Worm (Caenorhabditis elegans): ENCODE measurements around the gene nop-1.
A peak's percentile ranks its signal among the peaks of the same experiment; 100 is the strongest.

The nop-1 gene

ce11 chrIII:5958172-5958886 lies at the start of gene nop-1, which contains the start of gene nono-1:
Gene nop-1 (plus strand): TSS chrIII:5958722.
Gene nono-1 (minus strand): TSS chrIII:5958246.
- TF ChIP-seq him-1 (tag; optimal IDR thresholded peaks at IDR 0.05) (no peak), W03F9.2 (tag; optimal IDR thresholded peaks at IDR 0.05) (peak; percentile 51), dao-5 (tag; optimal IDR thresholded peaks at IDR 0.05) (no peak)

ce11 chrIII:5914717-5915116 lies 43.8 kb upstream of the nop-1 start:
- no peak for TF ChIP-seq dao-5 (tag; optimal IDR thresholded peaks at IDR 0.05)
- no peak for TF ChIP-seq him-1 (tag; optimal IDR thresholded peaks at IDR 0.05)
- no peak for TF ChIP-seq W03F9.2 (tag; optimal IDR thresholded peaks at IDR 0.05)

DNA sequence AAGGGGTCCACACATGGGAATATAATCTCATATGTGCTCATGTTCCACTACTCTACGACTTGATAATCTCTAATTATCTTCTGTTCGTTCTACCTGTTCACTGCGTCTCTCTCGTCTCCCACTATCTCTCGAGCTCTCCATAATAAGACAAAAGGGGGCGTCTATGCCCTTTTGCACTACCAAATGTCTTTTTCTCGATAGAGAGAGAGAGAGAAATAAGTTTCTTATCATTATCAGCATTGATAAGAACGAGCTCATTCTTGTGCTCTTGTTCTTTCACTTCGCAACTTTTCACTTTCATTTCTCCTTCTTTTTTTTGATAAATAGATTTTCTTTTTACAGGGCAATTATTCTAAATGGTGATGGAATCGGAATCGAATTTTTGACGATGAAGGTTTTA lies 42.6 kb upstream of the nop-1 start:
- TF ChIP-seq him-1 (tag; optimal IDR thresholded peaks at IDR 0.05), result no peak
- TF ChIP-seq dao-5 (tag; optimal IDR thresholded peaks at IDR 0.05), result no peak
- no peak for TF ChIP-seq W03F9.2 (tag; optimal IDR thresholded peaks at IDR 0.05)

ce11 chrIII:5917365-5917958 lies 41.1 kb upstream of the nop-1 start:
- peak; percentile 9 for TF ChIP-seq W03F9.2 (tag; optimal IDR thresholded peaks at IDR 0.05)
- no peak for TF ChIP-seq him-1 (tag; optimal IDR thresholded peaks at IDR 0.05)

DNA sequence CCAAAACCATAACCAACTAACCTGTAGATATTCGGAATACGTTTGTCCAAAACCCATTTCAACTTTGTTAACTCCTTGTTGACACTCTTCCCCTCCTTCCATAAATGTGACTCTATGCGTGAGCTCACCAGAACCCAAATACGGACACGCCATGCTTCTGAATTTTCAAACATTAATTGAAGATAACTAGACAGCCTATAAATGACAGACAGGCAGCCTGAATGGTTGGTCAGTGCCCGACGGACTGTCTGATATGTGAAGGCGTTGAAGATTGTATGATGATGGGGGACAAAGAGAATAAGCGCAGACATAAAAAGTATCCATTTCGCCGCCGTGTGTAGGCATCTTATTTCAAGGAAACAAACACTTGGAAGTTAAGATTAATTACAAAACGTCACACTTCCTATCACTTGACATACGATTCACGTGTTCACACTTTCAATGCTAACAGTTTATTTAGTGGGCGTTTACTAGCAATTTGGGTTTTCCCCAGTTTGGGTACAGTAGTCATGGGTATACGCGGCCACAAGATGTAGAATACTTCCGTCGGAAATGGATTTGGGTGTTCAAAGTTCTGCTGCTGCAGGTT lies 38.6 kb upstream of the nop-1 start, which contains the start of the genes tdo-2 and C28H8.2:
TSS of gene tdo-2 (minus strand) at position 157 of the 589 bp plus-strand sequence.
TSS of gene C28H8.2 (plus strand) at position 524 of the 589 bp plus-strand sequence.
- TF ChIP-seq him-1 (tag; optimal IDR thresholded peaks at IDR 0.05) (no peak), dao-5 (tag; optimal IDR thresholded peaks at IDR 0.05) (no peak), W03F9.2 (tag; optimal IDR thresholded peaks at IDR 0.05) (no peak)

ce11 chrIII:5921067-5921678 lies 37.3 kb upstream of the nop-1 start:
- no peak for TF ChIP-seq W03F9.2 (tag; optimal IDR thresholded peaks at IDR 0.05)
- TF ChIP-seq him-1 (tag; optimal IDR thresholded peaks at IDR 0.05), result no peak
- no peak for TF ChIP-seq dao-5 (tag; optimal IDR thresholded peaks at IDR 0.05)

- TF ChIP-seq W03F9.2 (tag; optimal IDR thresholded peaks at IDR 0.05) (no peak), him-1 (tag; optimal IDR thresholded peaks at IDR 0.05) (no peak), dao-5 (tag; optimal IDR thresholded peaks at IDR 0.05) (no peak)
Measured at ce11 chrIII:5922236-5922635, 36.3 kb upstream of the nop-1 start.

ce11 chrIII:5925724-5926123 lies 32.8 kb upstream of the nop-1 start, which contains the start of the genes dnc-2 and bcl-7:
Gene dnc-2 (minus strand): TSS chrIII:5925756.
Gene bcl-7 (plus strand): TSS chrIII:5926086.
- peak; percentile 8 for TF ChIP-seq W03F9.2 (tag; optimal IDR thresholded peaks at IDR 0.05)
- TF ChIP-seq dao-5 (tag; optimal IDR thresholded peaks at IDR 0.05), result no peak

DNA sequence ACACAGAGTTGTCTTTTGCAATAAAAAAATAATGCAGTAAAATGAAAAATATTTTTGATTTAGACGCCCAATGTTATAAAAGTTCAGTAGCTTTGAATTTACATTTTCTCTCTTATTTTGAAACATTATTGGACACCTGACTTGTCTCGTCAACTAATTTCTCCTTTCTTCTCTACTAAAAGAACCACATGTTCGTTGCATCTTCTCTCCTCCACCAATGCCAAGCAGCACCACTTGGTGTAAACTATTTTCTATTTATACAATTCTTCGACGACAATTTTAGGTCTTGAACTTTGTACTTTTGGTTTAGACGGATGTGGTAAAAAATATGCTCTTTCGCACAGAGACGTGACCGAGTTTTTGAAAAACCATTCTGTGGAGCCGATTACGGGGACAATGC lies 27.9 kb upstream of the nop-1 start:
- TF ChIP-seq W03F9.2 (tag; optimal IDR thresholded peaks at IDR 0.05) (no peak), him-1 (tag; optimal IDR thresholded peaks at IDR 0.05) (no peak), dao-5 (tag; optimal IDR thresholded peaks at IDR 0.05) (no peak)

ce11 chrIII:5931433-5931994 lies 27.0 kb upstream of the nop-1 start, which contains the start of gene EGAP1.5:
Gene EGAP1.5 (plus strand): TSS chrIII:5931721.
- TF ChIP-seq him-1 (tag; optimal IDR thresholded peaks at IDR 0.05) (no peak), dao-5 (tag; optimal IDR thresholded peaks at IDR 0.05) (no peak), W03F9.2 (tag; optimal IDR thresholded peaks at IDR 0.05) (no peak)

ce11 chrIII:5932853-5933252 lies 25.7 kb upstream of the nop-1 start, which contains the start of gene zmp-1:
Gene zmp-1 (minus strand): TSS chrIII:5932953.
- TF ChIP-seq him-1 (tag; optimal IDR thresholded peaks at IDR 0.05) (no peak), dao-5 (tag; optimal IDR thresholded peaks at IDR 0.05) (no peak), W03F9.2 (tag; optimal IDR thresholded peaks at IDR 0.05) (no peak)

- no peak for TF ChIP-seq W03F9.2 (tag; optimal IDR thresholded peaks at IDR 0.05)
- no peak for TF ChIP-seq dao-5 (tag; optimal IDR thresholded peaks at IDR 0.05)
- no peak for TF ChIP-seq him-1 (tag; optimal IDR thresholded peaks at IDR 0.05)
Measured at ce11 chrIII:5934138-5934658, 24.3 kb upstream of the nop-1 start.

- TF ChIP-seq him-1 (tag; optimal IDR thresholded peaks at IDR 0.05), result no peak
- TF ChIP-seq dao-5 (tag; optimal IDR thresholded peaks at IDR 0.05), result no peak
- TF ChIP-seq W03F9.2 (tag; optimal IDR thresholded peaks at IDR 0.05), result no peak
Measured at ce11 chrIII:5936992-5937391, 21.5 kb upstream of the nop-1 start, which contains the start of gene EGAP1.1. Gene EGAP1.1 (minus strand): TSS chrIII:5937220.

All from whole organism, L4/young adult.